Fruit fly (Drosophila melanogaster): ENCODE data around the gene bdwf.

Gene bdwf

DNA sequence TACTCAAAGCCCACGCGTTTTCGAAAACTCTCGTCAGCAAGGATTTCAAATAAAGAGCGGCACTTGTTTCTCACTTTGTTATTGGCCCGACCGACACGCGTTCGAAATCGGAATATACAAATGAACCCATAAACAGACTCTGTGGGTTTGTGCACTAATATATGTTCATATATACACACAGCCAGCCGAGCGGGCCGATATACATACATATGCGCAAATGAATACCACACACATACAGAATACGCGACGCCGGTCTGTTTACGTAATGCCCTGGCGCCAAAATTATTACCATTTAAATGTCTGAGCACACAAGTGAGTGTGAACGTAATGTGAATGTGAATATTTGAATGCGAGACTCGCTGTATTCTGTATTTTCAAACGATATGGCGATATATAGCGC is 24.8 kb upstream of the bdwf start:
- TF ChIP-seq EcR (GFP tag; optimal IDR thresholded peaks at IDR 0.05), result no peak
- TF ChIP-seq Dll (optimal IDR thresholded peaks at IDR 0.05), result no peak
- TF ChIP-seq usp (GFP tag; optimal IDR thresholded peaks at IDR 0.05), result no peak
- no peak for TF ChIP-seq pan (optimal IDR thresholded peaks at IDR 0.05)
- no peak for TF ChIP-seq CG8478 (optimal IDR thresholded peaks at IDR 0.05)
- TF ChIP-seq psq (optimal IDR thresholded peaks at IDR 0.05), result no peak

- TF ChIP-seq psq (optimal IDR thresholded peaks at IDR 0.05) (no peak), CG8478 (optimal IDR thresholded peaks at IDR 0.05) (no peak), EcR (GFP tag; optimal IDR thresholded peaks at IDR 0.05) (no peak), pan (optimal IDR thresholded peaks at IDR 0.05) (no peak), Dll (optimal IDR thresholded peaks at IDR 0.05) (no peak), usp (GFP tag; optimal IDR thresholded peaks at IDR 0.05) (no peak)
Measured at dm6 chr3R:17066828-17067430, 24.0 kb upstream of the bdwf start.

- TF ChIP-seq EcR (GFP tag; optimal IDR thresholded peaks at IDR 0.05) (no peak), pan (optimal IDR thresholded peaks at IDR 0.05) (no peak)
Measured at dm6 chr3R:17066077-17066476, 23.1 kb upstream of the bdwf start.

- TF ChIP-seq Dll (optimal IDR thresholded peaks at IDR 0.05) (peak; percentile 95), psq (optimal IDR thresholded peaks at IDR 0.05) (no peak)
Measured at dm6 chr3R:17065018-17065784, 22.3 kb upstream of the bdwf start.

DNA sequence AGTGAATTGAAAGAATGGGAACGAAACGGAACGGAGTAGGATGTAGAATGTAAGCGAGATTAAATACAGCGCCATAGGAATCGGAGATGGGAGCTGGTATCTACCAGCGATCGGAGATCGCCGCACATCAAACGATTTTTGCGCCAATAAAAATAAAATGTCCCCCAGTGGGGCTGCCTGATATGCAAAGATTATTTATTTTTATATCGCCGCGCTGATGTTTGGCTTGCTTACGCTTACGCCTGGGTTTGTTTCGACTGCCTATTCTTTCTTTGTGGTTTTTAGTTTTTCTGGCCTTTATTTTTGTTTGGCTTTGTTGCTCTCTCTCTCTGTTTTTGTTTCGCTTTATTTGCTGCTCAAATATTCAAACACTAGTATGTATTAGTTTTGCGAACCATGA is 20.8 kb upstream of the bdwf start:
- TF ChIP-seq CG8478 (optimal IDR thresholded peaks at IDR 0.05) (no peak), usp (GFP tag; optimal IDR thresholded peaks at IDR 0.05) (no peak), Dll (optimal IDR thresholded peaks at IDR 0.05) (no peak), EcR (GFP tag; optimal IDR thresholded peaks at IDR 0.05) (no peak), psq (optimal IDR thresholded peaks at IDR 0.05) (no peak), pan (optimal IDR thresholded peaks at IDR 0.05) (no peak)

DNA sequence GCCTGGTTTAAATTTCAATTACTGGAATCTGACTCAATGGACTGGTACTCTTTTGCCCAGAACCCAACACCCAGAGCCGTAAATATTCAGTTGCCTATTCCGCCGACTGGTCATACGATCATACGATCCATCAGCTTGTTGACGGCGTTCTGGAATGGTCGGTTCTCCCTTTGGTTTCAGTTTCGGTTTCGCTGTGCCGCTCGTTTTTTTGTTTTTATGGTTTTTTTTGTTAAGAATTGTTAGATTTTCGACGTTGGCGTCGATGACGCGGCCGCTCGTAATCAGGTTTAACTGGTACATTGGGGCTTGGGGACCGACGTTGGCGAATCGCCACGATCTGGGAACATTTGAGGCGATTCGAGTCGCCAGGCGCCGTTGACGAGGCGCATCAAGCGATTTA is 19.8 kb upstream of the bdwf start:
- TF ChIP-seq pan (optimal IDR thresholded peaks at IDR 0.05), result no peak
- no peak for TF ChIP-seq psq (optimal IDR thresholded peaks at IDR 0.05)
- TF ChIP-seq EcR (GFP tag; optimal IDR thresholded peaks at IDR 0.05), result no peak
- TF ChIP-seq Dll (optimal IDR thresholded peaks at IDR 0.05), result no peak
- no peak for TF ChIP-seq CG8478 (optimal IDR thresholded peaks at IDR 0.05)
- TF ChIP-seq usp (GFP tag; optimal IDR thresholded peaks at IDR 0.05), result no peak

dm6 chr3R:17061736-17062371 is 18.9 kb upstream of the bdwf start:
- TF ChIP-seq pan (optimal IDR thresholded peaks at IDR 0.05) (no peak), Dll (optimal IDR thresholded peaks at IDR 0.05) (peak; percentile 13)

dm6 chr3R:17060809-17061394 is 18.0 kb upstream of the bdwf start:
- no peak for TF ChIP-seq usp (GFP tag; optimal IDR thresholded peaks at IDR 0.05)
- TF ChIP-seq EcR (GFP tag; optimal IDR thresholded peaks at IDR 0.05), result no peak
- no peak for TF ChIP-seq CG8478 (optimal IDR thresholded peaks at IDR 0.05)
- no peak for TF ChIP-seq psq (optimal IDR thresholded peaks at IDR 0.05)
- TF ChIP-seq pan (optimal IDR thresholded peaks at IDR 0.05), result no peak
- no peak for TF ChIP-seq Dll (optimal IDR thresholded peaks at IDR 0.05)

dm6 chr3R:17060244-17060664 is 17.3 kb upstream of the bdwf start:
- TF ChIP-seq EcR (GFP tag; optimal IDR thresholded peaks at IDR 0.05) (no peak), Dll (optimal IDR thresholded peaks at IDR 0.05) (no peak), CG8478 (optimal IDR thresholded peaks at IDR 0.05) (no peak), psq (optimal IDR thresholded peaks at IDR 0.05) (no peak), pan (optimal IDR thresholded peaks at IDR 0.05) (no peak), usp (GFP tag; optimal IDR thresholded peaks at IDR 0.05) (no peak)

- TF ChIP-seq psq (optimal IDR thresholded peaks at IDR 0.05) (no peak), Dll (optimal IDR thresholded peaks at IDR 0.05) (no peak), EcR (GFP tag; optimal IDR thresholded peaks at IDR 0.05) (no peak), usp (GFP tag; optimal IDR thresholded peaks at IDR 0.05) (no peak), pan (optimal IDR thresholded peaks at IDR 0.05) (no peak), CG8478 (optimal IDR thresholded peaks at IDR 0.05) (no peak)
Measured at dm6 chr3R:17059811-17060169, 16.9 kb upstream of the bdwf start.

dm6 chr3R:17059100-17059810 is 16.3 kb upstream of the bdwf start:
- TF ChIP-seq usp (GFP tag; optimal IDR thresholded peaks at IDR 0.05) (no peak), EcR (GFP tag; optimal IDR thresholded peaks at IDR 0.05) (no peak), CG8478 (optimal IDR thresholded peaks at IDR 0.05) (no peak), pan (optimal IDR thresholded peaks at IDR 0.05) (no peak), psq (optimal IDR thresholded peaks at IDR 0.05) (no peak), Dll (optimal IDR thresholded peaks at IDR 0.05) (no peak)

- no peak for TF ChIP-seq CG8478 (optimal IDR thresholded peaks at IDR 0.05)
- TF ChIP-seq Dll (optimal IDR thresholded peaks at IDR 0.05), result no peak
- TF ChIP-seq psq (optimal IDR thresholded peaks at IDR 0.05), result no peak
- no peak for TF ChIP-seq pan (optimal IDR thresholded peaks at IDR 0.05)
- TF ChIP-seq EcR (GFP tag; optimal IDR thresholded peaks at IDR 0.05), result no peak
- no peak for TF ChIP-seq usp (GFP tag; optimal IDR thresholded peaks at IDR 0.05)
Measured at dm6 chr3R:17056905-17057251, 13.9 kb upstream of the bdwf start.

Data from whole organism.